Fruit fly (Drosophila melanogaster) whole organism, prepupa: ENCODE data around the gene Rel.

ENCODE experiments used
- CG34406 ChIP-seq: fragments of 200-800 bp; sonication (Bioruptor generic); optimal IDR thresholded peaks from 3 replicates; lab custom pipeline; 2016; ENCODE audit warnings: missing biosample characterization, missing genetic modification characterization
- CG6808 ChIP-seq: fragments of 200-800 bp; sonication (Bioruptor generic); optimal IDR thresholded peaks from 3 replicates; lab custom pipeline; 2017; ENCODE audit warnings: missing biosample characterization, missing genetic modification characterization, mild to moderate bottlenecking, moderate library complexity, missing genetic modification reagents
- CG7368 ChIP-seq: fragments of 200-800 bp; sonication (Bioruptor generic); optimal IDR thresholded peaks from 3 replicates; lab custom pipeline; 2016; ENCODE audit warnings: missing biosample characterization, missing genetic modification characterization
- Eip93F ChIP-seq: fragments of 200-800 bp; sonication (Bioruptor generic); optimal IDR thresholded peaks from 2 replicates; lab custom pipeline; 2016; ENCODE audit warnings: missing biosample characterization, mild to moderate bottlenecking, missing genetic modification characterization
- esn ChIP-seq: fragments of 200-800 bp; sonication (Bioruptor generic); optimal IDR thresholded peaks from 2 replicates; lab custom pipeline; 2016; ENCODE audit warnings: missing biosample characterization, mild to moderate bottlenecking, missing genetic modification characterization, moderate library complexity

DNA sequence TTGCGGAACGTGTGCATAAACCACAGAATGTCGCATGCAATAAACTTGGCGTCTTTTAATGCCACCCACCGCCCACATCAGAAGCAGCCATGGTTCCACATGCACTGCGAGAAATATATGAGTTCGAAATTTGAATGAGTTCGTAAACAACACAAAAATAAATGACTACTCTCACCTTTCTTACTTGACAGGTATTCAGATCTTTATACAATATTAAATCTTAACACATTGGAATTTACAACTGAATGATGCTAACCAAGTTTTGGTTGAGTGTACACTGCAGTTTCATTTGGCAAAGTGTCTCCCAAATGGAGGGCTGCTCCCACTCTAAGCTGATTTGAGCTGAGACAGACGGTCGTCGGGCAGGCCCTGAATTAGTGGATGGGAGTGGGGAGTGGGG lies 27.2 kb upstream of the Rel start:
- TF ChIP-seq CG34406 (GFP tag; lab: Kevin White, UChicago): no peak
- TF ChIP-seq CG6808 (GFP tag; lab: Kevin White, UChicago): peak; percentile 32
- TF ChIP-seq esn (GFP tag; lab: Kevin White, UChicago): peak; percentile 41
- TF ChIP-seq CG7368 (GFP tag; lab: Kevin White, UChicago): peak; percentile 29
- TF ChIP-seq Eip93F (GFP tag; lab: Kevin White, UChicago): no peak
